Fruit fly (Drosophila melanogaster) whole organism, embryonic: ENCODE results near the gene Fer2.

Experiments used
- BtbVII ChIP-seq: fragments of 200-800 bp; sonication (Bioruptor generic); optimal IDR thresholded peaks from 3 replicates; lab custom pipeline; 2017; ENCODE audit warnings: missing biosample characterization, mild to moderate bottlenecking, missing genetic modification characterization
- CG10462 ChIP-seq: fragments of 200-800 bp; sonication (Bioruptor generic); optimal IDR thresholded peaks from 2 replicates; lab custom pipeline; 2016; ENCODE audit warnings: missing biosample characterization, missing genetic modification characterization
- CG11504 ChIP-seq: fragments of 200-800 bp; sonication (Bioruptor generic); optimal IDR thresholded peaks from 3 replicates; lab custom pipeline; 2019; ENCODE audit warnings: missing biosample characterization, mild to moderate bottlenecking, missing genetic modification characterization, moderate library complexity
- CG11696 ChIP-seq: fragments of 200-800 bp; sonication (Bioruptor generic); IDR thresholded peaks from 2 replicates; pipeline ENCODE4 v1.3.6; 2022; ENCODE audit warnings: missing biosample characterization, missing genetic modification characterization
- CG12155 ChIP-seq: fragments of 200-800 bp; sonication (Bioruptor generic); optimal IDR thresholded peaks from 3 replicates; lab custom pipeline; 2016; ENCODE audit warnings: missing biosample characterization, missing genetic modification characterization
- CG12769 ChIP-seq: fragments of 200-800 bp; sonication (Bioruptor generic); optimal IDR thresholded peaks from 2 replicates; lab custom pipeline; 2019; ENCODE audit warnings: missing biosample characterization, mild to moderate bottlenecking, missing genetic modification characterization, moderate library complexity
- CG13424 ChIP-seq: fragments of 200-800 bp; sonication (Bioruptor generic); optimal IDR thresholded peaks from 2 replicates; lab custom pipeline; 2019; ENCODE audit warnings: missing biosample characterization, mild to moderate bottlenecking, missing genetic modification characterization, moderate library complexity
- CG17328 ChIP-seq: fragments of 200-800 bp; sonication (Bioruptor generic); IDR thresholded peaks from 2 replicates; pipeline ENCODE4 v1.3.6; 2022; ENCODE audit warnings: missing biosample characterization, missing genetic modification characterization
- CG17361 ChIP-seq: fragments of 200-800 bp; sonication (Bioruptor generic); IDR thresholded peaks from 3 replicates; pipeline ENCODE4 v1.3.6; 2022; ENCODE audit warnings: missing biosample characterization, missing genetic modification characterization
- CG17802 ChIP-seq: fragments of 200-800 bp; sonication (Bioruptor generic); optimal IDR thresholded peaks from 2 replicates; lab custom pipeline; 2018; ENCODE audit warnings: missing biosample characterization, mild to moderate bottlenecking, missing genetic modification characterization, moderate library complexity
- CG2678 ChIP-seq: fragments of 200-800 bp; sonication (Bioruptor generic); optimal IDR thresholded peaks from 3 replicates; lab custom pipeline; 2019; ENCODE audit warnings: missing biosample characterization, mild to moderate bottlenecking, missing genetic modification characterization, moderate library complexity
- CG31224 ChIP-seq: fragments of 200-800 bp; sonication (Bioruptor generic); IDR thresholded peaks from 2 replicates; pipeline ENCODE4 v1.3.6; 2022; ENCODE audit warnings: missing biosample characterization, missing genetic modification characterization
- CG32532 ChIP-seq: fragments of 200-800 bp; sonication (Bioruptor generic); IDR thresholded peaks from 2 replicates; pipeline ENCODE4 v1.3.6; 2022; ENCODE audit warnings: missing biosample characterization, missing genetic modification characterization
- CG32767 ChIP-seq: fragments of 200-800 bp; sonication (Bioruptor generic); IDR thresholded peaks from 2 replicates; pipeline ENCODE4 v1.3.6; 2022; ENCODE audit warnings: missing biosample characterization, missing genetic modification characterization
- CG42726 ChIP-seq: fragments of 200-800 bp; sonication (Bioruptor generic); IDR thresholded peaks from 2 replicates; pipeline ENCODE4 v1.3.6; 2022; ENCODE audit warnings: missing biosample characterization, missing genetic modification characterization; ENCODE audit not compliant: partially characterized antibody
- CG4328 ChIP-seq: fragments of 200-800 bp; sonication (Bioruptor generic); optimal IDR thresholded peaks from 3 replicates; lab custom pipeline; 2017; ENCODE audit warnings: missing biosample characterization, missing genetic modification reagents, missing genetic modification characterization
- CG7928 ChIP-seq: fragments of 200-800 bp; sonication (Bioruptor generic); optimal IDR thresholded peaks from 2 replicates; lab custom pipeline; 2017; ENCODE audit warnings: missing biosample characterization, mild to moderate bottlenecking, missing genetic modification characterization
- CG7963 ChIP-seq: fragments of 200-800 bp; sonication (Bioruptor generic); IDR thresholded peaks from 3 replicates; pipeline ENCODE4 v1.3.6; 2022; ENCODE audit warnings: missing biosample characterization, missing genetic modification characterization; ENCODE audit not compliant: partially characterized antibody
- CG8359 ChIP-seq: fragments of 200-800 bp; sonication (Bioruptor generic); optimal IDR thresholded peaks from 2 replicates; lab custom pipeline; 2017; ENCODE audit warnings: missing biosample characterization, mild to moderate bottlenecking, missing genetic modification characterization, borderline replicate concordance
- CTCF ChIP-seq: fragments of 200-800 bp; sonication (Bioruptor generic); optimal IDR thresholded peaks from 2 replicates; lab custom pipeline; 2017; ENCODE audit warnings: missing biosample characterization, mild to moderate bottlenecking, missing genetic modification characterization, moderate library complexity
- CrebB ChIP-seq: fragments of 200-800 bp; sonication (Bioruptor generic); optimal IDR thresholded peaks from 3 replicates; lab custom pipeline; 2018; ENCODE audit warnings: missing biosample characterization, mild to moderate bottlenecking, missing genetic modification characterization
- Ets97D ChIP-seq: fragments of 200-800 bp; sonication (Bioruptor generic); optimal IDR thresholded peaks from 3 replicates; lab custom pipeline; 2016; ENCODE audit warnings: missing biosample characterization, missing genetic modification characterization
- Gsc ChIP-seq: fragments of 200-800 bp; sonication (Bioruptor generic); IDR thresholded peaks from 2 replicates; pipeline ENCODE4 v1.3.6; 2022; ENCODE audit warnings: missing biosample characterization, missing genetic modification characterization
- HHEX ChIP-seq: fragments of 200-800 bp; sonication (Bioruptor generic); optimal IDR thresholded peaks from 3 replicates; lab custom pipeline; 2017; ENCODE audit warnings: missing biosample characterization, mild to moderate bottlenecking, missing genetic modification characterization, missing genetic modification reagents
- Lhr ChIP-seq: fragments of 200-800 bp; sonication (Bioruptor generic); optimal IDR thresholded peaks from 3 replicates; lab custom pipeline; 2017; ENCODE audit warnings: mild to moderate bottlenecking, missing biosample characterization, missing genetic modification reagents, missing genetic modification characterization
- Meics ChIP-seq: fragments of 200-800 bp; sonication (Bioruptor generic); optimal IDR thresholded peaks from 2 replicates; lab custom pipeline; 2017; ENCODE audit warnings: missing biosample characterization, mild to moderate bottlenecking, missing genetic modification characterization
- Myb ChIP-seq: fragments of 200-800 bp; sonication (Bioruptor generic); optimal IDR thresholded peaks from 2 replicates; lab custom pipeline; 2016; ENCODE audit warnings: missing biosample characterization, missing genetic modification characterization
- Oaz ChIP-seq: fragments of 200-800 bp; sonication (Bioruptor generic); IDR thresholded peaks from 2 replicates; pipeline ENCODE4 v1.3.6; 2022; ENCODE audit warnings: missing biosample characterization, missing genetic modification characterization
- Sin3A ChIP-seq: fragments of >200 bp; optimal IDR thresholded peaks from 2 replicates; lab custom pipeline; 2018
- Vsx1 ChIP-seq: fragments of 200-800 bp; sonication (Bioruptor generic); optimal IDR thresholded peaks from 2 replicates; lab custom pipeline; 2017; ENCODE audit warnings: missing biosample characterization, mild to moderate bottlenecking, missing genetic modification characterization, missing genetic modification reagents
- ase ChIP-seq: fragments of 200-800 bp; sonication (Bioruptor generic); IDR thresholded peaks from 3 replicates; pipeline ENCODE4 v1.3.6; 2022; ENCODE audit warnings: missing biosample characterization, missing genetic modification characterization
- bab2 ChIP-seq: fragments of 200-800 bp; sonication (Bioruptor generic); optimal IDR thresholded peaks from 2 replicates; lab custom pipeline; 2016; ENCODE audit warnings: missing biosample characterization, missing genetic modification characterization
- crc ChIP-seq: fragments of 200-800 bp; sonication (Bioruptor generic); optimal IDR thresholded peaks from 2 replicates; lab custom pipeline; 2016; ENCODE audit warnings: missing biosample characterization, missing genetic modification characterization
- en ChIP-seq: fragments of 200-800 bp; sonication (Bioruptor generic); optimal IDR thresholded peaks from 2 replicates; lab custom pipeline; 2016; ENCODE audit warnings: missing biosample characterization, missing genetic modification characterization
- eve ChIP-seq, 2 experiments: fragments of >200 bp; optimal IDR thresholded peaks; 2 replicates each; lab custom pipeline; 2017; ENCODE audit warnings: missing biosample characterization in 2 of 2, missing genetic modification characterization in 2 of 2
- ewg ChIP-seq: fragments of 200-800 bp; sonication (Bioruptor generic); optimal IDR thresholded peaks from 3 replicates; lab custom pipeline; 2017; ENCODE audit warnings: mild to moderate bottlenecking, missing biosample characterization, missing genetic modification reagents, missing genetic modification characterization
- gce ChIP-seq: fragments of 200-800 bp; sonication (Bioruptor generic); IDR thresholded peaks from 3 replicates; pipeline ENCODE4 v1.3.6; 2022; ENCODE audit warnings: missing biosample characterization, missing genetic modification characterization
- hbn ChIP-seq: fragments of 200-800 bp; sonication (Bioruptor generic); IDR thresholded peaks from 2 replicates; pipeline ENCODE4 v1.3.6; 2022; ENCODE audit warnings: missing biosample characterization, missing genetic modification characterization; ENCODE audit not compliant: partially characterized antibody
- insv ChIP-seq, 2 experiments: fragments of 200-800 bp; sonication (Bioruptor generic); optimal IDR thresholded peaks; 3 replicates each; lab custom pipeline; 2016 to 2018; ENCODE audit warnings: missing biosample characterization in 2 of 2, missing genetic modification characterization in 2 of 2
- luna ChIP-seq: fragments of 200-800 bp; sonication (Bioruptor generic); optimal IDR thresholded peaks from 2 replicates; lab custom pipeline; 2016; ENCODE audit warnings: missing biosample characterization, missing genetic modification characterization
- nerfin-1 ChIP-seq: fragments of 200-800 bp; sonication (Bioruptor generic); optimal IDR thresholded peaks from 3 replicates; lab custom pipeline; 2019; ENCODE audit warnings: missing biosample characterization, mild to moderate bottlenecking, missing genetic modification characterization, moderate library complexity
- otp ChIP-seq: fragments of 200-800 bp; sonication (Bioruptor generic); IDR thresholded peaks from 3 replicates; pipeline ENCODE4, ENCODE4 v1.3.6; 2022; ENCODE audit warnings: missing biosample characterization, missing genetic modification characterization
- shn ChIP-seq: fragments of 200-800 bp; sonication (Bioruptor generic); optimal IDR thresholded peaks from 3 replicates; lab custom pipeline; 2016; ENCODE audit warnings: missing biosample characterization, missing genetic modification characterization
- sug ChIP-seq: fragments of 200-800 bp; optimal IDR thresholded peaks from 2 replicates; lab custom pipeline; 2019; ENCODE audit warnings: missing biosample characterization, mild to moderate bottlenecking, missing genetic modification characterization, moderate library complexity
- tap ChIP-seq: fragments of 200-800 bp; optimal IDR thresholded peaks from 3 replicates; lab custom pipeline; 2019; ENCODE audit warnings: missing biosample characterization, mild to moderate bottlenecking, missing genetic modification characterization, moderate library complexity
- tio ChIP-seq: fragments of 200-800 bp; sonication (Bioruptor generic); optimal IDR thresholded peaks from 2 replicates; lab custom pipeline; 2017; ENCODE audit warnings: missing biosample characterization, missing genetic modification characterization, inconsistent platforms
- twi ChIP-seq: fragments of 200-800 bp; optimal IDR thresholded peaks from 2 replicates; lab custom pipeline; 2019; ENCODE audit warnings: missing biosample characterization, mild to moderate bottlenecking, missing genetic modification characterization, moderate library complexity
- vnd ChIP-seq: fragments of 200-800 bp; sonication (Bioruptor generic); IDR thresholded peaks from 3 replicates; pipeline ENCODE4 v1.3.6; 2022; ENCODE audit warnings: missing biosample characterization, missing genetic modification characterization; ENCODE audit not compliant: partially characterized antibody
- vvl ChIP-seq: fragments of 200-800 bp; sonication (Bioruptor generic); IDR thresholded peaks from 2 replicates; pipeline ENCODE4 v1.3.6; 2022; ENCODE audit warnings: missing biosample characterization, missing genetic modification characterization

The Fer2 gene

dm6 chr3R:16146632-16147453 lies 4.3 kb downstream of the Fer2 start, which contains the start of the genes Mic26-27 and CG5916 (continued):
- peak; percentile 79 for TF ChIP-seq Oaz (GFP tag; lab: Robert Waterston, UW)
- peak; percentile 83 for TF ChIP-seq ase (GFP tag; lab: Robert Waterston, UW)
- peak; percentile 47 for TF ChIP-seq CG4328 (GFP tag; lab: Kevin White, UChicago)
- TF ChIP-seq CTCF (GFP tag; lab: Kevin White, UChicago), result no peak
- peak; percentile 73 for TF ChIP-seq bab2 (GFP tag; lab: Kevin White, UChicago)
- TF ChIP-seq CG31224, result peak; percentile 51
- peak; percentile 67 for TF ChIP-seq CG12155 (GFP tag; lab: Kevin White, UChicago)
- no peak for TF ChIP-seq eve (GFP tag; optimal IDR thresholded peaks at IDR 0.05; lab: Kevin White, UChicago)
- no peak for TF ChIP-seq Vsx1
- peak; percentile 11 for TF ChIP-seq CG10462 (GFP tag; lab: Kevin White, UChicago)
- peak; percentile 71 for TF ChIP-seq CG17802 (tag; lab: Kevin White, UChicago)
- TF ChIP-seq tio (GFP tag; lab: Kevin White, UChicago), result peak; percentile 70
- TF ChIP-seq Meics, result peak; percentile 63
- peak; percentile 68 for TF ChIP-seq CG32767
- TF ChIP-seq CG13424 (tag; lab: Kevin White, UChicago), result peak; percentile 95
- peak; percentile 85 for TF ChIP-seq twi (tag; lab: Kevin White, UChicago)
- no peak for TF ChIP-seq BtbVII (GFP tag; lab: Kevin White, UChicago)
- peak; percentile 67 for TF ChIP-seq CG32532
- peak; percentile 92 for TF ChIP-seq CG7963 (GFP tag; lab: Robert Waterston, UW)
- peak; percentile 89 for TF ChIP-seq Ets97D
- peak; percentile 12 for TF ChIP-seq CG7928
- peak; percentile 85 for TF ChIP-seq Myb (GFP tag; lab: Kevin White, UChicago)
- no peak for TF ChIP-seq CG8359 (GFP tag; lab: Kevin White, UChicago)
- peak; percentile 82 for TF ChIP-seq nerfin-1
- no peak for TF ChIP-seq HHEX (GFP tag; lab: Kevin White, UChicago)
- TF ChIP-seq CrebB (tag; lab: Kevin White, UChicago), result no peak
- TF ChIP-seq vvl (GFP tag; lab: Robert Waterston, UW), result peak; percentile 81
- TF ChIP-seq luna, result peak; percentile 33
- TF ChIP-seq Gsc, result peak; percentile 69
- peak in 1 of 2 experiments; percentile 8 for TF ChIP-seq insv (GFP tag; optimal IDR thresholded peaks at IDR 0.05; lab: Kevin White, UChicago)
- no peak for TF ChIP-seq CG12769
- peak; percentile 61; the same call in 1 of the 3 replicates for TF ChIP-seq otp (GFP tag; lab: Robert Waterston, UW)
- no peak for TF ChIP-seq tap (tag; lab: Kevin White, UChicago)
- 0 out of 3 replicates have a peak, but pooled peaks have one; percentile 20 for TF ChIP-seq gce (GFP tag; lab: Robert Waterston, UW)
- peak; percentile 8 for TF ChIP-seq en (GFP tag; lab: Kevin White, UChicago)
- peak; percentile 94 for TF ChIP-seq shn (GFP tag; lab: Kevin White, UChicago)
- no peak; the same call in 1 of the 3 replicates for TF ChIP-seq CG17361 (GFP tag; lab: Robert Waterston, UW)
- TF ChIP-seq Lhr (GFP tag; lab: Kevin White, UChicago), result peak; percentile 76
- peak; percentile 99 for TF ChIP-seq Sin3A
- TF ChIP-seq CG17328 (GFP tag; lab: Robert Waterston, UW), result peak; percentile 64; the same call in 1 of the 2 replicates
- TF ChIP-seq CG2678 (tag; lab: Kevin White, UChicago), result no peak
- no peak for TF ChIP-seq sug (tag; lab: Kevin White, UChicago)
- TF ChIP-seq ewg (GFP tag; lab: Kevin White, UChicago), result peak; percentile 79
- TF ChIP-seq vnd, result peak; percentile 100
- peak; percentile 96 for TF ChIP-seq CG42726
- TF ChIP-seq CG11504 (tag; lab: Kevin White, UChicago), result no peak
- peak; percentile 18 for TF ChIP-seq crc (GFP tag; lab: Kevin White, UChicago)
- TF ChIP-seq CG11696 (GFP tag; lab: Robert Waterston, UW), result no peak
- TF ChIP-seq hbn (GFP tag; lab: Robert Waterston, UW), result peak; percentile 99
